Fruit fly (Drosophila melanogaster) whole organism, embryonic: ENCODE measurements around the gene CG42449.

Experiments used
- C15 ChIP-seq: fragments of 200-800 bp; sonication (Bioruptor generic); IDR thresholded peaks from 3 replicates; pipeline ENCODE4 v1.3.6; 2022; ENCODE audit warnings: missing biosample characterization, missing genetic modification characterization
- CG10565 ChIP-seq: fragments of 200-800 bp; sonication (Bioruptor generic); optimal IDR thresholded peaks from 3 replicates; lab custom pipeline; 2016; ENCODE audit warnings: missing biosample characterization, mild to moderate bottlenecking, missing genetic modification characterization
- CG10959 ChIP-seq: fragments of 200-800 bp; sonication (Bioruptor generic); IDR thresholded peaks from 2 replicates; pipeline ENCODE4 v1.3.6; 2022; ENCODE audit warnings: missing biosample characterization, missing genetic modification characterization
- CG11085 ChIP-seq: fragments of 200-800 bp; sonication (Bioruptor generic); IDR thresholded peaks from 2 replicates; pipeline ENCODE4 v1.3.6; 2022; ENCODE audit warnings: missing biosample characterization, missing genetic modification characterization
- CG1233 ChIP-seq: fragments of 200-800 bp; sonication (Bioruptor generic); optimal IDR thresholded peaks from 4 replicates; lab custom pipeline; 2018; ENCODE audit warnings: missing biosample characterization, mild to moderate bottlenecking, missing genetic modification characterization
- CG15011 ChIP-seq: fragments of 200-800 bp; sonication (Bioruptor generic); optimal IDR thresholded peaks from 3 replicates; lab custom pipeline; 2018; ENCODE audit warnings: missing biosample characterization, mild to moderate bottlenecking, missing genetic modification characterization
- CG15269 ChIP-seq: fragments of 200-800 bp; sonication (Bioruptor generic); optimal IDR thresholded peaks from 2 replicates; lab custom pipeline; 2018; ENCODE audit warnings: missing biosample characterization, mild to moderate bottlenecking, missing genetic modification characterization, moderate library complexity
- CG15601 ChIP-seq: fragments of 200-800 bp; sonication (Bioruptor generic); optimal IDR thresholded peaks from 3 replicates; lab custom pipeline; 2019; ENCODE audit warnings: missing biosample characterization, mild to moderate bottlenecking, missing genetic modification characterization, moderate library complexity
- CG16815 ChIP-seq: fragments of 200-800 bp; sonication (Bioruptor generic); optimal IDR thresholded peaks from 3 replicates; lab custom pipeline; 2017; ENCODE audit warnings: missing biosample characterization, mild to moderate bottlenecking, missing genetic modification characterization
- CG17385 ChIP-seq: fragments of 200-800 bp; sonication (Bioruptor generic); optimal IDR thresholded peaks from 3 replicates; lab custom pipeline; 2018; ENCODE audit warnings: missing biosample characterization, mild to moderate bottlenecking, missing genetic modification characterization
- CG2712 ChIP-seq: fragments of 200-800 bp; optimal IDR thresholded peaks from 3 replicates; lab custom pipeline; 2019; ENCODE audit warnings: missing biosample characterization, mild to moderate bottlenecking, missing genetic modification characterization, moderate library complexity
- CG31388 ChIP-seq: fragments of 200-800 bp; sonication (Bioruptor generic); optimal IDR thresholded peaks from 2 replicates; lab custom pipeline; 2016; ENCODE audit warnings: missing biosample characterization, missing genetic modification characterization
- CG31441 ChIP-seq: fragments of 200-800 bp; sonication (Bioruptor generic); IDR thresholded peaks from 2 replicates; pipeline ENCODE4 v1.3.6; 2022; ENCODE audit warnings: missing biosample characterization, missing genetic modification characterization
- CG3838 ChIP-seq: fragments of 200-800 bp; sonication (Bioruptor generic); optimal IDR thresholded peaks from 3 replicates; lab custom pipeline; 2016; ENCODE audit warnings: missing biosample characterization, missing genetic modification characterization
- CG6272 ChIP-seq: fragments of 200-800 bp; sonication (Bioruptor generic); IDR thresholded peaks from 2 replicates; pipeline ENCODE4 v1.3.6; 2022; ENCODE audit warnings: missing biosample characterization, missing genetic modification characterization
- CG7372 ChIP-seq: fragments of 200-800 bp; sonication (Bioruptor generic); IDR thresholded peaks from 2 replicates; pipeline ENCODE4 v1.3.6; 2022; ENCODE audit warnings: missing biosample characterization, missing genetic modification characterization
- CG7556 ChIP-seq: fragments of 200-800 bp; sonication (Bioruptor generic); optimal IDR thresholded peaks from 2 replicates; lab custom pipeline; 2017; ENCODE audit warnings: missing biosample characterization, mild to moderate bottlenecking, missing genetic modification characterization
- Camta ChIP-seq: fragments of 200-800 bp; sonication (Bioruptor generic); optimal IDR thresholded peaks from 2 replicates; lab custom pipeline; 2016; ENCODE audit warnings: missing biosample characterization, missing genetic modification characterization
- CoRest ChIP-seq: fragments of 200-800 bp; sonication (Bioruptor generic); optimal IDR thresholded peaks from 3 replicates; lab custom pipeline; 2018; ENCODE audit warnings: missing biosample characterization, mild to moderate bottlenecking, missing genetic modification characterization, moderate library complexity
- HLH3B ChIP-seq: fragments of 200-800 bp; sonication (Bioruptor generic); IDR thresholded peaks from 2 replicates; pipeline ENCODE4 v1.3.6; 2022; ENCODE audit warnings: missing biosample characterization, missing genetic modification characterization
- HLH54F ChIP-seq: fragments of 200-800 bp; sonication (Bioruptor generic); optimal IDR thresholded peaks from 3 replicates; lab custom pipeline; 2016; ENCODE audit warnings: missing biosample characterization, missing genetic modification characterization
- Hand ChIP-seq: fragments of 200-800 bp; sonication (Bioruptor generic); optimal IDR thresholded peaks from 2 replicates; lab custom pipeline; 2017; ENCODE audit warnings: mild to moderate bottlenecking, missing biosample characterization, missing genetic modification reagents, missing genetic modification characterization
- Ptx1 ChIP-seq: fragments of 200-800 bp; sonication (Bioruptor generic); IDR thresholded peaks from 2 replicates; pipeline ENCODE4 v1.3.6; 2022; ENCODE audit warnings: missing biosample characterization, missing genetic modification characterization
- Ravus ChIP-seq: fragments of 200-800 bp; sonication (Bioruptor generic); IDR thresholded peaks from 2 replicates; pipeline ENCODE4 v1.3.6; 2022; ENCODE audit warnings: missing biosample characterization, missing genetic modification characterization
- ab ChIP-seq: fragments of 200-800 bp; sonication (Bioruptor generic); optimal IDR thresholded peaks from 2 replicates; lab custom pipeline; 2016; ENCODE audit warnings: missing biosample characterization, missing genetic modification characterization
- ase ChIP-seq: fragments of 200-800 bp; sonication (Bioruptor generic); IDR thresholded peaks from 3 replicates; pipeline ENCODE4 v1.3.6; 2022; ENCODE audit warnings: missing biosample characterization, missing genetic modification characterization
- az2 ChIP-seq: fragments of 200-800 bp; sonication (Bioruptor generic); optimal IDR thresholded peaks from 3 replicates; lab custom pipeline; 2016; ENCODE audit warnings: missing biosample characterization, missing genetic modification characterization
- bsh ChIP-seq, 2 experiments: fragments of 200-800 bp; sonication (Bioruptor generic); optimal IDR thresholded peaks; 2 replicates each; lab custom pipeline; 2017 to 2018; ENCODE audit warnings: mild to moderate bottlenecking in 2 of 2, missing biosample characterization in 2 of 2, missing genetic modification characterization in 2 of 2, moderate library complexity in 1 of 2
- chinmo ChIP-seq: fragments of 200-800 bp; sonication (Bioruptor generic); IDR thresholded peaks from 4 replicates; pipeline ENCODE4 v1.3.6; 2022; ENCODE audit warnings: missing biosample characterization, missing genetic modification characterization; ENCODE audit not compliant: partially characterized antibody
- dpn ChIP-seq, 2 experiments: fragments of 200-800 bp; sonication (Bioruptor generic); optimal IDR thresholded peaks; 3 replicates each; lab custom pipeline; 2016; ENCODE audit warnings: missing biosample characterization in 2 of 2, missing genetic modification characterization in 2 of 2
- emc ChIP-seq: fragments of 200-800 bp; sonication (Bioruptor generic); optimal IDR thresholded peaks from 2 replicates; lab custom pipeline; 2016; ENCODE audit warnings: missing biosample characterization, missing genetic modification characterization
- en ChIP-seq: fragments of 200-800 bp; sonication (Bioruptor generic); optimal IDR thresholded peaks from 2 replicates; lab custom pipeline; 2016; ENCODE audit warnings: missing biosample characterization, missing genetic modification characterization
- ewg ChIP-seq: fragments of 200-800 bp; sonication (Bioruptor generic); optimal IDR thresholded peaks from 3 replicates; lab custom pipeline; 2017; ENCODE audit warnings: mild to moderate bottlenecking, missing biosample characterization, missing genetic modification reagents, missing genetic modification characterization
- jumu ChIP-seq: fragments of 200-800 bp; sonication (Bioruptor generic); optimal IDR thresholded peaks from 3 replicates; lab custom pipeline; 2016; ENCODE audit warnings: missing biosample characterization, missing genetic modification characterization
- kni ChIP-seq: fragments of 200-800 bp; sonication (Bioruptor generic); optimal IDR thresholded peaks from 3 replicates; lab custom pipeline; 2017; ENCODE audit warnings: mild to moderate bottlenecking, missing biosample characterization, missing genetic modification reagents, missing genetic modification characterization
- lmd ChIP-seq: fragments of 200-800 bp; sonication (Bioruptor generic); IDR thresholded peaks from 2 replicates; pipeline ENCODE4 v1.3.6; 2022; ENCODE audit warnings: missing biosample characterization, missing genetic modification characterization
- lola ChIP-seq, 3 experiments: fragments of >200 bp in 2 of 3; fragments of 200-800 bp in 1 of 3; sonication (Bioruptor generic) in 1 of 3; optimal IDR thresholded peaks; 2 replicates each; lab custom pipeline; 2017 to 2019; ENCODE audit warnings: missing biosample characterization in 3 of 3, missing genetic modification characterization in 3 of 3, mild to moderate bottlenecking in 1 of 3, moderate library complexity in 1 of 3
- mam ChIP-seq: fragments of 200-800 bp; sonication (Bioruptor generic); optimal IDR thresholded peaks from 3 replicates; lab custom pipeline; 2016; ENCODE audit warnings: missing biosample characterization, missing genetic modification characterization
- oc ChIP-seq: fragments of 200-800 bp; sonication (Bioruptor generic); optimal IDR thresholded peaks from 2 replicates; lab custom pipeline; 2018; ENCODE audit warnings: missing biosample characterization, mild to moderate bottlenecking, missing genetic modification characterization, moderate library complexity
- org-1 ChIP-seq: fragments of 200-800 bp; sonication (Bioruptor generic); optimal IDR thresholded peaks from 2 replicates; lab custom pipeline; 2017; ENCODE audit warnings: missing biosample characterization, missing genetic modification characterization
- p53 ChIP-seq: fragments of 200-800 bp; sonication (Bioruptor generic); optimal IDR thresholded peaks from 2 replicates; lab custom pipeline; 2016; ENCODE audit warnings: missing biosample characterization, missing genetic modification characterization
- pfk ChIP-seq: fragments of 200-800 bp; sonication (Bioruptor generic); optimal IDR thresholded peaks from 2 replicates; lab custom pipeline; 2018; ENCODE audit warnings: missing biosample characterization, mild to moderate bottlenecking, missing genetic modification characterization, moderate library complexity
- pros ChIP-seq: fragments of 200-800 bp; sonication (Bioruptor generic); optimal IDR thresholded peaks from 3 replicates; lab custom pipeline; 2019; ENCODE audit warnings: missing biosample characterization, mild to moderate bottlenecking, missing genetic modification characterization, moderate library complexity
- row ChIP-seq: fragments of 200-800 bp; sonication (Bioruptor generic); IDR thresholded peaks from 3 replicates; pipeline ENCODE4 v1.3.6; 2022; ENCODE audit warnings: missing biosample characterization, missing genetic modification characterization
- sens ChIP-seq: fragments of 200-800 bp; sonication (Bioruptor generic); peaks from one replicate; lab custom pipeline; 2016; ENCODE audit warnings: missing biosample characterization, missing genetic modification characterization
- sens-2 ChIP-seq: fragments of 200-800 bp; sonication (Bioruptor generic); IDR thresholded peaks from 2 replicates; pipeline ENCODE4 v1.3.6; 2022; ENCODE audit warnings: missing biosample characterization, missing genetic modification characterization
- stc ChIP-seq: fragments of 200-800 bp; sonication (Bioruptor generic); IDR thresholded peaks from 2 replicates; pipeline ENCODE4 v1.3.6; 2022; ENCODE audit warnings: missing biosample characterization, missing genetic modification characterization
- sug ChIP-seq: fragments of 200-800 bp; optimal IDR thresholded peaks from 2 replicates; lab custom pipeline; 2019; ENCODE audit warnings: missing biosample characterization, mild to moderate bottlenecking, missing genetic modification characterization, moderate library complexity
- toy ChIP-seq: fragments of 200-800 bp; sonication (Bioruptor generic); IDR thresholded peaks from 2 replicates; pipeline ENCODE4 v1.3.6; 2022; ENCODE audit warnings: missing biosample characterization, missing genetic modification characterization
- vnd ChIP-seq: fragments of 200-800 bp; sonication (Bioruptor generic); IDR thresholded peaks from 3 replicates; pipeline ENCODE4 v1.3.6; 2022; ENCODE audit warnings: missing biosample characterization, missing genetic modification characterization; ENCODE audit not compliant: partially characterized antibody
- yki ChIP-seq: fragments of >200 bp; optimal IDR thresholded peaks from 3 replicates; lab custom pipeline; 2018

Gene CG42449

DNA sequence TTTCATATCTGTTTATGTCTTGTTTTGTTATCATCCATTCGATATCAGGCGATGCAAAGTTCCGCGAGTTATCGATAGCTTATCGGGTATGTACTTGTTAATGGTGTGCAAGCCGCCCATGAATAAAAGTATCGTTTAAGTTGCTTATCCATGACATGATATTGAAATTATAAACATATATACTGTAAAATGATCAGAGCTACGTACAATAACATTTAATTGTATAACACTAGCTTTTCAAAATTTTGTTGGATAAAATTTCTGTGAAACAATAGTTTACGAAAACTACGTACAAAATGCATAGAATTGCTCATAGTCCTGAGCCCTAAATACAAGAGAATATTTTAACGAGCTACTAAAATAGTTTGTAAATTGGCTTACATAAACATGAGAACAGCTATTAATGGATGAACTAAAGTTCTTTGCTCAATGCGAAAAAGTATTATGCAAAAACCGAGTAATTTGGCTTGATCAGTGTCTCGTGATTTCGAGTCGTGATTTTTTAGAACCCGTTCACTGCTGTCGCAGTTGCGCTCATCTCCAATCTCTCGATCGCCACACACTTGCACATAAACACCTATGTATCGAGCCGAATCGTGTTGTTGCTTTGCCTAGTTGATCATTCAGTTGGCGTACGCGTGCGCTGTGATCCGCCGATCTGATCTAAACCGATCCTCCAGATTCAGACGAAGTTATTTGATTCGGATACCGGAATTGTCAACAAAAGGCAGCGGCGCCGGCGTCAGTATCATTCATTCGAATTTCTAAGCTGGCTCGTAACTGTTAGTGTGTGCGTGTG, 6.6 kb downstream of the CG42449 start, which contains the start of the genes PGAP1 and cv (continued):
- TF ChIP-seq CG10959 (GFP tag; lab: Robert Waterston, UW) (no peak), en (GFP tag; lab: Kevin White, UChicago) (no peak), pfk (GFP tag; lab: Kevin White, UChicago) (no peak), vnd (GFP tag; lab: Robert Waterston, UW) (peak; percentile 67), CG15011 (GFP tag; lab: Kevin White, UChicago) (no peak), CG16815 (no peak), p53 (no peak), Ptx1 (GFP tag; lab: Robert Waterston, UW) (no peak), lmd (GFP tag; lab: Robert Waterston, UW) (no peak), Camta (GFP tag; lab: Kevin White, UChicago) (peak; percentile 6), CG1233 (no peak), az2 (GFP tag; lab: Kevin White, UChicago) (peak; percentile 30), Hand (GFP tag; lab: Kevin White, UChicago) (no peak), HLH3B (GFP tag; lab: Robert Waterston, UW) (no peak), CG31388 (no peak)

DNA sequence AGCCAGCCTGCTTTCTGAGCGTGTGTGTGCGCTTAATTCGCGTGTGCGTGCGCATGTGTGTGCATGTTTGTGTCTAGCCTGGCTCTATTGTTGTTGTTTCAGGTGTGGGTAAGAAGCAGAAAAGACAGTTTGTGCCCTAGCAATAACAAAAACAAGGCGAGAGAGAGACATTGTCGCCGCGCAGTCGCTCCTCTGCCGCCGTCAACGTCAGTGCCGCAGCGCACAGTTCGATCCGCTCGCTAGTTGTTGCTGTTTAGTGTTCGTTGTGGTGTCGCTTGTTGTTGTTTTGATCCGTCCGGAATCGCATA, 7.1 kb downstream of the CG42449 start:
- TF ChIP-seq ab (GFP tag; lab: Kevin White, UChicago) (no peak), CG6272 (GFP tag; lab: Robert Waterston, UW) (no peak), sug (tag; lab: Kevin White, UChicago) (no peak), row (GFP tag; lab: Robert Waterston, UW) (no peak), ase (GFP tag; lab: Robert Waterston, UW) (no peak), toy (GFP tag; lab: Robert Waterston, UW) (no peak), stc (GFP tag; lab: Robert Waterston, UW) (no peak), pros (GFP tag; lab: Kevin White, UChicago) (peak; percentile 17), org-1 (no peak), oc (tag; lab: Kevin White, UChicago) (peak; percentile 32), CG7556 (GFP tag; lab: Kevin White, UChicago) (no peak), sens (GFP tag; lab: Kevin White, UChicago) (no peak), CG15269 (no peak), emc (GFP tag; lab: Kevin White, UChicago) (no peak), CG2712 (tag; lab: Kevin White, UChicago) (no peak), CoRest (tag; lab: Kevin White, UChicago) (no peak), CG10565 (GFP tag; lab: Kevin White, UChicago) (no peak), mam (GFP tag; lab: Kevin White, UChicago) (no peak), CG17385 (peak; percentile 83), chinmo (GFP tag; lab: Robert Waterston, UW) (peak; percentile 87; the same call in 3 of the 4 replicates), yki (no peak), HLH54F (GFP tag; lab: Kevin White, UChicago) (no peak), bsh (GFP tag; optimal IDR thresholded peaks at IDR 0.05; lab: Kevin White, UChicago) (no peak), kni (GFP tag; lab: Kevin White, UChicago) (peak; percentile 40), lola (GFP tag; optimal IDR thresholded peaks at IDR 0.05; lab: Kevin White, UChicago) (no peak), dpn (GFP tag; optimal IDR thresholded peaks at IDR 0.05; lab: Kevin White, UChicago) (no peak), jumu (GFP tag; lab: Kevin White, UChicago) (no peak), CG31441 (GFP tag; lab: Robert Waterston, UW) (no peak), sens-2 (GFP tag; lab: Robert Waterston, UW) (no peak), CG11085 (GFP tag; lab: Robert Waterston, UW) (no peak), Ravus (GFP tag; lab: Robert Waterston, UW) (no peak), CG3838 (GFP tag; lab: Kevin White, UChicago) (no peak), C15 (no peak), CG15601 (tag; lab: Kevin White, UChicago) (no peak), ewg (GFP tag; lab: Kevin White, UChicago) (no peak), CG7372 (no peak), p53 (peak; percentile 75)
